Fruit fly (Drosophila melanogaster): ENCODE data around the gene CG31269.
A peak's percentile ranks its signal among the peaks of the same experiment; 100 is the strongest.

The CG31269 gene

dm6 chr3R:17085029-17085807, 41.7 kb upstream of the CG31269 start, which contains the start of gene GckIII (continued):
- peak; percentile 24 for TF ChIP-seq CG15514 (GFP tag; optimal IDR thresholded peaks at IDR 0.05)

dm6 chr3R:17087977-17088618, 38.8 kb upstream of the CG31269 start, which contains the start of gene cal1:
cal1 (plus strand) TSS chr3R:17088280.
- TF ChIP-seq CG2712 (tag; optimal IDR thresholded peaks at IDR 0.05) = peak; percentile 51
- TF ChIP-seq CG2116 (GFP tag; optimal IDR thresholded peaks at IDR 0.05) = peak; percentile 61
- TF ChIP-seq abd-A (tag; optimal IDR thresholded peaks at IDR 0.05) = no peak
- no peak for TF ChIP-seq Kr (GFP tag; optimal IDR thresholded peaks at IDR 0.05)
- peak; percentile 77 for TF ChIP-seq CG9797 (GFP tag; optimal IDR thresholded peaks at IDR 0.05)
- TF ChIP-seq CG14710 (tag; optimal IDR thresholded peaks at IDR 0.05) = peak; percentile 84
- TF ChIP-seq knrl (GFP tag; IDR thresholded peaks at IDR 0.05; ENCODE audit: partially characterized antibody) = peak; percentile 52; the same call in 2 of the 3 replicates
- TF ChIP-seq chif (GFP tag; optimal IDR thresholded peaks at IDR 0.05) = no peak
- TF ChIP-seq row (GFP tag; IDR thresholded peaks at IDR 0.05) = peak; percentile 49
- no peak for TF ChIP-seq HLH3B (GFP tag; IDR thresholded peaks at IDR 0.05)
- TF ChIP-seq CG4730 (GFP tag; IDR thresholded peaks at IDR 0.05) = no peak
- no peak for TF ChIP-seq Dek (tag; optimal IDR thresholded peaks at IDR 0.05)
- TF ChIP-seq ara (GFP tag; IDR thresholded peaks at IDR 0.05) = no peak
- peak; percentile 28 for TF ChIP-seq CG12391 (tag; optimal IDR thresholded peaks at IDR 0.05)
- TF ChIP-seq trem (tag; optimal IDR thresholded peaks at IDR 0.05) = peak; percentile 70
- no peak for TF ChIP-seq CG4404 (GFP tag; IDR thresholded peaks at IDR 0.05)
- TF ChIP-seq CG4617 (GFP tag; optimal IDR thresholded peaks at IDR 0.05; ENCODE audit: borderline replicate concordance) = peak; percentile 51
- TF ChIP-seq CG8924 (tag; optimal IDR thresholded peaks at IDR 0.05) = peak; percentile 19
- no peak for TF ChIP-seq CkIIα-i1 (GFP tag; IDR thresholded peaks at IDR 0.05)
- TF ChIP-seq Dp (GFP tag; optimal IDR thresholded peaks at IDR 0.05) = peak; percentile 97
- TF ChIP-seq CG1233 (GFP tag; optimal IDR thresholded peaks at IDR 0.05) = no peak
- TF ChIP-seq stwl (tag; optimal IDR thresholded peaks at IDR 0.05) = peak; percentile 40
- TF ChIP-seq CG32772 (GFP tag; IDR thresholded peaks at IDR 0.05) = no peak
- 0 out of 2 replicates have a peak, but pooled peaks have one; percentile 22 for TF ChIP-seq E2f1 (GFP tag; IDR thresholded peaks at IDR 0.05)
- TF ChIP-seq MESR4 (GFP tag; optimal IDR thresholded peaks at IDR 0.05) = peak; percentile 75
- peak; percentile 15 for TF ChIP-seq Ets97D (GFP tag; optimal IDR thresholded peaks at IDR 0.05)
- TF ChIP-seq Doc2 (GFP tag; IDR thresholded peaks at IDR 0.05) = no peak
- no peak for TF ChIP-seq CG3995 (GFP tag; optimal IDR thresholded peaks at IDR 0.05)
- TF ChIP-seq nmo (GFP tag; optimal IDR thresholded peaks at IDR 0.05) = peak; percentile 49
- TF ChIP-seq CG30020 (tag; optimal IDR thresholded peaks at IDR 0.05) = peak; percentile 39
- no peak for TF ChIP-seq CG1603 (tag; optimal IDR thresholded peaks at IDR 0.05)
- TF ChIP-seq Abd-B (GFP tag; optimal IDR thresholded peaks at IDR 0.05) = peak; percentile 33
- TF ChIP-seq E2f2 (GFP tag; IDR thresholded peaks at IDR 0.05) = peak; percentile 97
- TF ChIP-seq hkb (optimal IDR thresholded peaks at IDR 0.05) = peak; percentile 78
- TF ChIP-seq hkb (GFP tag; IDR thresholded peaks at IDR 0.05) = no peak
- TF ChIP-seq gro (GFP tag; optimal IDR thresholded peaks at IDR 0.05) = no peak
- TF ChIP-seq crp (GFP tag; optimal IDR thresholded peaks at IDR 0.05) = peak in 1 of 2 experiments; percentile 11
- TF ChIP-seq CG17186 (GFP tag; optimal IDR thresholded peaks at IDR 0.05) = peak; percentile 11
- TF ChIP-seq Scr (GFP tag; IDR thresholded peaks at IDR 0.05; ENCODE audit: partially characterized antibody) = peak; percentile 35
- TF ChIP-seq sens (GFP tag) = peak; percentile 58
- peak; percentile 64 for TF ChIP-seq CG15514 (GFP tag; optimal IDR thresholded peaks at IDR 0.05)
- TF ChIP-seq YL-1 (GFP tag; optimal IDR thresholded peaks at IDR 0.05) = peak; percentile 73
- peak; percentile 32; the same call in 1 of the 2 replicates for TF ChIP-seq CG3847 (GFP tag; IDR thresholded peaks at IDR 0.05)
- TF ChIP-seq gfzf (GFP tag; optimal IDR thresholded peaks at IDR 0.05) = peak; percentile 65
- peak; percentile 51 for TF ChIP-seq BEAF-32 (GFP tag; optimal IDR thresholded peaks at IDR 0.05)

All from whole organism, embryonic.